Worm (Caenorhabditis elegans) whole organism, L3 larva: Measurements from ENCODE around the gene str-261.

Source experiments
- ZK546.5 ChIP-seq: sonication (generic microtip); optimal IDR thresholded peaks from 2 replicates; lab custom pipeline; 2017; ENCODE audit warnings: missing biosample characterization, missing genetic modification characterization
- ama-1 ChIP-seq: fragments of 150-350 bp; optimal IDR thresholded peaks from 2 replicates; lab custom pipeline; 2018
- ceh-28 ChIP-seq: fragments of 150-350 bp; optimal IDR thresholded peaks from 2 replicates; lab custom pipeline; 2014; ENCODE audit warnings: missing biosample characterization, missing genetic modification reagents, missing genetic modification characterization
- ceh-82 ChIP-seq: fragments of 150-350 bp; optimal IDR thresholded peaks from 2 replicates; lab custom pipeline; 2014; ENCODE audit warnings: missing biosample characterization, missing genetic modification characterization
- egl-27 ChIP-seq: sonication (generic microtip); optimal IDR thresholded peaks from 4 replicates; lab custom pipeline; 2017; ENCODE audit warnings: missing biosample characterization, missing genetic modification reagents, missing genetic modification characterization
- egl-5 ChIP-seq: fragments of 150-350 bp; optimal IDR thresholded peaks from 2 replicates; lab custom pipeline; 2017; ENCODE audit warnings: missing biosample characterization, missing genetic modification reagents, missing genetic modification characterization, inconsistent platforms
- elt-1 ChIP-seq: fragments of 150-350 bp; optimal IDR thresholded peaks from 2 replicates; lab custom pipeline; 2014; ENCODE audit warnings: missing biosample characterization, missing genetic modification characterization
- elt-2 ChIP-seq: sonication (generic microtip); optimal IDR thresholded peaks from 2 replicates; lab custom pipeline; 2016; ENCODE audit warnings: missing genetic modification reagents, mild to moderate bottlenecking, missing genetic modification characterization, missing compliant biosample characterization
- elt-3 ChIP-seq, 3 experiments: fragments of 150-350 bp in 1 of 3; sonication (generic microtip) in 2 of 3; optimal IDR thresholded peaks; 2 replicates in 2 of 3; 4 replicates in 1 of 3; lab custom pipeline; 2014 to 2017; ENCODE audit warnings: missing biosample characterization in 3 of 3, missing genetic modification characterization in 3 of 3
- eor-1 ChIP-seq, 2 experiments: fragments of 150-350 bp; optimal IDR thresholded peaks; 2 replicates each; lab custom pipeline; 2014 to 2018; ENCODE audit warnings: missing biosample characterization in 2 of 2, missing genetic modification characterization in 2 of 2
- fkh-10 ChIP-seq: sonication (generic microtip); optimal IDR thresholded peaks from 2 replicates; lab custom pipeline; 2017; ENCODE audit warnings: missing biosample characterization, missing genetic modification reagents, missing genetic modification characterization
- fkh-2 ChIP-seq: fragments of 150-350 bp; optimal IDR thresholded peaks from 2 replicates; lab custom pipeline; 2014; ENCODE audit warnings: missing biosample characterization, missing genetic modification reagents, missing genetic modification characterization
- fos-1 ChIP-seq: fragments of 150-350 bp; optimal IDR thresholded peaks from 2 replicates; lab custom pipeline; 2014; ENCODE audit warnings: missing biosample characterization, missing genetic modification characterization
- hmg-11 ChIP-seq: sonication (generic microtip); optimal IDR thresholded peaks from 2 replicates; lab custom pipeline; 2016; ENCODE audit warnings: missing genetic modification characterization, missing compliant biosample characterization
- jun-1 ChIP-seq: fragments of 150-350 bp; optimal IDR thresholded peaks from 2 replicates; lab custom pipeline; 2014; ENCODE audit warnings: missing biosample characterization, missing genetic modification reagents, missing genetic modification characterization
- lin-15B ChIP-seq: fragments of 150-350 bp; optimal IDR thresholded peaks from 2 replicates; lab custom pipeline; 2014; ENCODE audit warnings: missing biosample characterization, missing genetic modification characterization
- lin-39 ChIP-seq: fragments of 150-350 bp; optimal IDR thresholded peaks from 2 replicates; lab custom pipeline; 2018; ENCODE audit warnings: missing biosample characterization, missing genetic modification reagents, missing genetic modification characterization
- nfya-1 ChIP-seq: sonication (generic microtip); optimal IDR thresholded peaks from 2 replicates; lab custom pipeline; 2017; ENCODE audit warnings: missing genetic modification characterization, mild to moderate bottlenecking, missing compliant biosample characterization, antibody characterized with exemption, moderate library complexity; ENCODE audit not compliant: insufficient read depth
- nhr-23 ChIP-seq: fragments of 150-350 bp; optimal IDR thresholded peaks from 2 replicates; lab custom pipeline; 2014; ENCODE audit warnings: missing biosample characterization, missing genetic modification reagents, missing genetic modification characterization
- nhr-237 ChIP-seq: fragments of 150-350 bp; optimal IDR thresholded peaks from 2 replicates; lab custom pipeline; 2014; ENCODE audit warnings: missing biosample characterization, missing genetic modification characterization
- nhr-25 ChIP-seq: sonication (generic microtip); optimal IDR thresholded peaks from 2 replicates; lab custom pipeline; 2017; ENCODE audit warnings: missing biosample characterization, missing genetic modification characterization
- nhr-28 ChIP-seq: fragments of 150-350 bp; optimal IDR thresholded peaks from 2 replicates; lab custom pipeline; 2014; ENCODE audit warnings: missing biosample characterization, missing genetic modification characterization
- nhr-43 ChIP-seq: sonication (generic microtip); optimal IDR thresholded peaks from 2 replicates; lab custom pipeline; 2016; ENCODE audit warnings: mild to moderate bottlenecking, missing genetic modification characterization, missing compliant biosample characterization; ENCODE audit not compliant: poor library complexity, severe bottlenecking
- nhr-76 ChIP-seq: fragments of 150-350 bp; sonication (generic microtip); optimal IDR thresholded peaks from 5 replicates; lab custom pipeline; 2014; ENCODE audit warnings: missing biosample characterization, missing genetic modification characterization
- nhr-77 ChIP-seq: fragments of 150-350 bp; optimal IDR thresholded peaks from 2 replicates; lab custom pipeline; 2014; ENCODE audit warnings: missing biosample characterization, missing genetic modification characterization
- pha-4 ChIP-seq: fragments of 150-350 bp; optimal IDR thresholded peaks from 2 replicates; lab custom pipeline; 2014; ENCODE audit warnings: missing biosample characterization, missing genetic modification reagents, missing genetic modification characterization
- pqm-1 ChIP-seq: fragments of 150-350 bp; optimal IDR thresholded peaks from 2 replicates; lab custom pipeline; 2017; ENCODE audit warnings: missing biosample characterization, missing genetic modification characterization, inconsistent platforms
- sea-2 ChIP-seq: fragments of 150-350 bp; sonication (generic microtip); optimal IDR thresholded peaks from 4 replicates; lab custom pipeline; 2014; ENCODE audit warnings: missing biosample characterization, missing genetic modification reagents, missing genetic modification characterization
- skn-1 ChIP-seq: fragments of 150-350 bp; optimal IDR thresholded peaks from 2 replicates; lab custom pipeline; 2014; ENCODE audit warnings: missing biosample characterization, missing genetic modification characterization
- snpc-4 ChIP-seq: fragments of 150-350 bp; optimal IDR thresholded peaks from 2 replicates; lab custom pipeline; 2014; ENCODE audit warnings: missing biosample characterization, missing genetic modification characterization
- tbx-2 ChIP-seq: sonication (generic microtip); optimal IDR thresholded peaks from 2 replicates; lab custom pipeline; 2016; ENCODE audit warnings: mild to moderate bottlenecking, missing genetic modification characterization, missing compliant biosample characterization
- zag-1 ChIP-seq: fragments of 150-350 bp; optimal IDR thresholded peaks from 2 replicates; lab custom pipeline; 2014; ENCODE audit warnings: missing biosample characterization, missing genetic modification characterization

The str-261 gene

ce11 chrIII:11054532-11055265 lies 19.6 kb upstream of the str-261 start:
- peak; percentile 22 for TF ChIP-seq egl-27 (tag; lab: Kevin White, UChicago)
- TF ChIP-seq pha-4: peak; percentile 92
- peak; percentile 15 for TF ChIP-seq egl-5
- peak; percentile 82 for TF ChIP-seq lin-39 (tag; lab: Kevin White, UChicago)
- peak; percentile 46 for TF ChIP-seq snpc-4 (tag; lab: Kevin White, UChicago)
- TF ChIP-seq eor-1 (tag; optimal IDR thresholded peaks at IDR 0.05; lab: Kevin White, UChicago): no peak
- TF ChIP-seq nfya-1 (tag; lab: Kevin White, UChicago): peak; percentile 92
- TF ChIP-seq nhr-23 (tag; lab: Kevin White, UChicago): peak; percentile 75
- peak; percentile 78 for TF ChIP-seq nhr-25 (tag; lab: Kevin White, UChicago)
- TF ChIP-seq hmg-11 (tag; lab: Kevin White, UChicago): peak; percentile 72
- TF ChIP-seq sea-2 (GFP tag; lab: Kevin White, UChicago): no peak
- TF ChIP-seq elt-3 (tag; optimal IDR thresholded peaks at IDR 0.05; lab: Kevin White, UChicago): no peak
- peak; percentile 17 for TF ChIP-seq ceh-28 (tag; lab: Kevin White, UChicago)
- TF ChIP-seq elt-2 (tag; lab: Kevin White, UChicago): peak; percentile 44
- no peak for TF ChIP-seq nhr-76 (tag; lab: Kevin White, UChicago)
- TF ChIP-seq pqm-1 (tag; lab: Kevin White, UChicago): peak; percentile 52
- peak; percentile 53 for TF ChIP-seq lin-15B (tag; lab: Kevin White, UChicago)
- TF ChIP-seq jun-1 (tag; lab: Kevin White, UChicago): peak; percentile 27

- TF ChIP-seq snpc-4 (tag; lab: Kevin White, UChicago) (peak; percentile 5), elt-2 (tag; lab: Kevin White, UChicago) (peak; percentile 89), pqm-1 (tag; lab: Kevin White, UChicago) (peak; percentile 66), skn-1 (tag; lab: Kevin White, UChicago) (no peak), pha-4 (peak; percentile 44), sea-2 (GFP tag; lab: Kevin White, UChicago) (no peak), ceh-28 (tag; lab: Kevin White, UChicago) (peak; percentile 4)
Observed at ce11 chrIII:11059775-11060174, 14.5 kb upstream of the str-261 start.

DNA sequence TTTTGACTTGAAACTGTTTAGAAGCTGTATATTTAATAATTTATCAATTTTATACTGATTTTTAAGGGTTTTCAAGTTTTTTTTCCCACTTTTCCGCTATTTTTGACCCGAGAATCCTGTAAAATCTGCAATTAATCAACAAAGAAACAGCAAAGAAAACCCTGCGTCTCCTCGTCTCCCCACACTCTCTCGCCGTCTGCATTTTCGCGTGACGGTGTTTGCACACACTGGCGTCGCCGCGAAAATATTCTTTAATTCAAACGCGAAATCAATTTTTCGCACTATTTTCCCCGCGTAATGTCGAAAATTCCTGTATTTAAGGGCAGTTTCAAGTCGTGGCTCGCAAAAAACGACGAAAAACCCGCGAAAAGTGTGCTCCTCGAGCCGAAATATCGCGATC lies 11.1 kb upstream of the str-261 start, which contains the start of gene rsa-2:
rsa-2 (plus strand) TSS at position 221 of the 400 bp plus-strand sequence.
- TF ChIP-seq fkh-2 (tag; lab: Kevin White, UChicago) (no peak), nhr-25 (tag; lab: Kevin White, UChicago) (peak; percentile 9), nhr-43 (tag; lab: Kevin White, UChicago) (no peak), hmg-11 (tag; lab: Kevin White, UChicago) (peak; percentile 86), nhr-76 (tag; lab: Kevin White, UChicago) (no peak), elt-2 (tag; lab: Kevin White, UChicago) (peak; percentile 21), ceh-82 (peak; percentile 22), ZK546.5 (tag; lab: Kevin White, UChicago) (no peak), ceh-28 (tag; lab: Kevin White, UChicago) (peak; percentile 26), nfya-1 (tag; lab: Kevin White, UChicago) (peak; percentile 61), elt-1 (tag; lab: Kevin White, UChicago) (no peak), tbx-2 (tag; lab: Kevin White, UChicago) (no peak), lin-15B (tag; lab: Kevin White, UChicago) (peak; percentile 26), pha-4 (peak; percentile 51), lin-39 (tag; lab: Kevin White, UChicago) (peak; percentile 18)

DNA sequence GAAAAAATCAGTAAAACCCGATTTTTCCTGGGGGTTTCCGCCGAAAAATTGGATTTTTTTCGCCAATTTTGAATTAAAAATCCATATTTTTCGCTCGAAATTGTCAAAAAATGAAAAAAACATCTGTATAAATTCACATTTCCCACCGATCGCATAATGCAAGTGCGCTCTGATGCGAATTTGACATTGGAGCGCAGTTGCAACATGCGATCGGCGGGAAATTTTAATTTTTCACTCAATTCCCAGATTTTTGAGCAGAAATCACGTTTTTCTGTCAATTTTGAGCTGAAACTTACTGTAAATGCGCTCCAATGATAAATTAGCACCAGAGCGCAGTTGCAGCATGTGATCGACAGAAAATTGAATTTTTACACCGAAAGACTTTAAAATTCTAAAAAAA lies 9.7 kb upstream of the str-261 start:
- TF ChIP-seq fos-1 (tag; lab: Kevin White, UChicago) (no peak), nhr-77 (tag; lab: Kevin White, UChicago) (no peak), nhr-76 (tag; lab: Kevin White, UChicago) (no peak), fkh-10 (GFP tag; lab: Kevin White, UChicago) (no peak), nhr-23 (tag; lab: Kevin White, UChicago) (no peak), nhr-28 (tag; lab: Kevin White, UChicago) (no peak), zag-1 (tag; lab: Kevin White, UChicago) (no peak), snpc-4 (tag; lab: Kevin White, UChicago) (no peak), tbx-2 (tag; lab: Kevin White, UChicago) (no peak), egl-27 (tag; lab: Kevin White, UChicago) (no peak), pha-4 (no peak), elt-2 (tag; lab: Kevin White, UChicago) (no peak), skn-1 (tag; lab: Kevin White, UChicago) (no peak), ama-1 (lab: Kevin White, UChicago) (no peak), nhr-237 (tag; lab: Kevin White, UChicago) (no peak), pqm-1 (tag; lab: Kevin White, UChicago) (no peak)
